Worm (Caenorhabditis elegans) whole organism, midembryonic: ENCODE data around the gene C03E10.1.

Experiments used
- ref-1 ChIP-seq: fragments of 200-800 bp; sonication (Bioruptor generic); conservative IDR thresholded peaks from 2 replicates; pipeline ENCODE4 v1.3.6; 2022; ENCODE audit warnings: missing genetic modification reagents, missing genetic modification characterization, missing compliant biosample characterization
- ztf-29 ChIP-seq: fragments of 200-800 bp; sonication (Bioruptor generic); IDR thresholded peaks from 2 replicates; pipeline ENCODE4 v1.3.6; 2022; ENCODE audit warnings: missing genetic modification reagents, missing genetic modification characterization, missing compliant biosample characterization

ce11 chrV:11323720-11324119 is 32.7 kb downstream of the C03E10.1 start, which contains the start of gene str-141:
- TF ChIP-seq ztf-29 (GFP tag; lab: Robert Waterston, UW) (no peak), ref-1 (GFP tag; lab: Robert Waterston, UW) (no peak)
